Worm (Caenorhabditis elegans): ENCODE measurements around the gene taf-10.

DNA sequence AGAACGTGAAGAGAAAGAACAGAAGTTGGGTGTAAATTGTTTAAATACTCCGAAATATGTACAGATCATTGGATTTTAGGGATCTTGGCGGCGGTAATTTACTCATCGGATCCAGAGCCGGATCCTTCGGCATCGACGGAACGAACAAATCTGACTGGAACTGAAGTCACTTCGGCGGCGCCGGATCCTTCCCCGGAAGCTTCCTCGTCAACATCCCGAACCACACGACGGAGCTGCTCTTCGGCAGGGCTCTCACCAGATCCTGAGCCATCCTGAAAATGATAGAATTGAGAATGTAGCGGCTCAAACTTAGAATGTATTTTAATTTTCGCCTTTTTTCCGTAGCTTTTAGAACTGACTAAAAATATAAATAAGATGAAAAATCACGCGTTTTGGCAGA is 4.8 kb downstream of the taf-10 start:
- no peak for TF ChIP-seq med-1 (GFP tag; optimal IDR thresholded peaks at IDR 0.05; ENCODE audit: insufficient read depth)
- TF ChIP-seq klf-2 (GFP tag; conservative IDR thresholded peaks at IDR 0.05): no peak
- TF ChIP-seq cog-1 (tag; optimal IDR thresholded peaks at IDR 0.05): no peak
- no peak for TF ChIP-seq ref-1 (GFP tag; conservative IDR thresholded peaks at IDR 0.05)
